Fruit fly (Drosophila melanogaster): Measurements from ENCODE around the gene ppk20.

Gene ppk20

DNA sequence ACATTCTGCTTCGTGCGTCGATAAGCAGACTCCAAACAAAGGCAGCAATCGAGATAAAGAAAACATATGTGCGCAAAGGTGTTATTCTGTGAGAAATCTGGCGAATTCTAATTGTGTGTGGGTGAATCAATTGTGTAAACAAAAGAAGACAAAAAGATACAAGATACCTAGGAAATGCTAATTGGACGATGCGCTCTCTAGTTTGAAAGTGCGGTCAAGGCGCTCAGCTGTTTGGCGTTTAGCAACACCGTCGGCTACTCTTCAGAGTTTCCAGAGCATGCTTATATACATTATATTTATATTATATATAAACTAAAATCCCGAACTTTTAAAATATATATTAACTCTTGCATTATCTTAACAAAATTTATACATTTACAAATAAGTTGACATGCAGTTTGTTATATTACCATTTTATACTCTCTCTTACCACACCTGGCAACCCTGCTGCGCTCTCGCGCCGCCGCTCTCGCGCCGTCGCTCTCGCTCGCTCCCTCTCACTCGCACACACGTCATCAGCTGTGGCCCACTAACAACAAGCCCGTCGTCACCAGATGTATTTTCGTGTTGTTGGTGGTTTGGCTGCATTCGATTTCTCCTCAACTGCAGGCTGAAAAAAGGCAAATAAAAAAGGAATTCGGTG, 50.0 kb downstream of the ppk20 start, which contains the start of gene CG1907:
TSS of gene CG1907 (plus strand) at position 551 of the 643 bp plus-strand sequence.
- TF ChIP-seq D1 (tag; optimal IDR thresholded peaks at IDR 0.05) (peak; percentile 88), CG32121 (GFP tag; IDR thresholded peaks at IDR 0.05) (peak; percentile 98), Snoo (tag; optimal IDR thresholded peaks at IDR 0.05) (peak; percentile 98), gl (tag; optimal IDR thresholded peaks at IDR 0.05) (peak; percentile 91), fd96Ca (GFP tag; IDR thresholded peaks at IDR 0.05) (peak; percentile 98), CG13204 (GFP tag; optimal IDR thresholded peaks at IDR 0.05) (peak; percentile 91), CG14655 (GFP tag; optimal IDR thresholded peaks at IDR 0.05) (peak; percentile 98), CG17806 (tag; optimal IDR thresholded peaks at IDR 0.05) (peak; percentile 97), CG12605 (GFP tag; IDR thresholded peaks at IDR 0.05) (peak; percentile 97), CG8301 (tag; optimal IDR thresholded peaks at IDR 0.05) (peak; percentile 96), Ets98B (GFP tag; IDR thresholded peaks at IDR 0.05) (peak; percentile 99), rn (GFP tag; IDR thresholded peaks at IDR 0.05) (peak; percentile 97), CG34367 (tag; optimal IDR thresholded peaks at IDR 0.05) (peak; percentile 92), Pif1B (GFP tag; optimal IDR thresholded peaks at IDR 0.05) (peak; percentile 95), CG8159 (tag; optimal IDR thresholded peaks at IDR 0.05) (peak; percentile 98), CG10348 (GFP tag; IDR thresholded peaks at IDR 0.05) (peak; percentile 89), CG15710 (tag; optimal IDR thresholded peaks at IDR 0.05) (peak; percentile 97), Pif1A (GFP tag; optimal IDR thresholded peaks at IDR 0.05) (peak; percentile 91), EcR (GFP tag; optimal IDR thresholded peaks at IDR 0.05) (peak; percentile 58), CG4496 (GFP tag; IDR thresholded peaks at IDR 0.05) (peak; percentile 98), CG9948 (tag; optimal IDR thresholded peaks at IDR 0.05) (peak; percentile 96)

DNA sequence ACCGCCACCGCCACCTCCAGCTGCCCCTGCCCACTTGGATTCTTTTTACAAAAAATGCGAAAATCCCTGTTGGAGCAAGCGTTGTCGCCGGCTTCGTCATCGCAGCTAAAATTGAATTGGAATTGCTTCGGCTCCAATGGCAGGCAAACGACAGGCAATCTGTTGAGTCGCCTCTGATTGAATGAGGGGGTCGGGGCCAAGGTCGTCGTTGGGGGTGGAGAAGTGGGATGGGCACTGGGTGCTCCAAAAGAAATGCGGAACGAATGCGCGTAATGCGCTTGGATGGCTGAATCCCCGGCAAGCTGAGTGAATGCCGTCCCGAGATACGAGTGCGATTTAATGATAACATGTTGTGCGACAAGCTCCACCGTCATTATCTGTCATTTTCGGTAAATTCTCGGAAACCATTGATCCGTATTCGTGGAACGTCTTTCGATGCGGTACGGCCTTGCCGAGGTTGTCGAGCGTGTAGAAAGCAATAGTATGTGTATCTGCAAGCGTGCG, 50.9 kb downstream of the ppk20 start:
- TF ChIP-seq CG8159 (tag; optimal IDR thresholded peaks at IDR 0.05) (no peak), CG32121 (GFP tag; IDR thresholded peaks at IDR 0.05) (no peak), D1 (tag; optimal IDR thresholded peaks at IDR 0.05) (no peak), rn (GFP tag; IDR thresholded peaks at IDR 0.05) (no peak), CG15710 (tag; optimal IDR thresholded peaks at IDR 0.05) (no peak), EcR (GFP tag; optimal IDR thresholded peaks at IDR 0.05) (no peak), CG10348 (GFP tag; IDR thresholded peaks at IDR 0.05) (no peak), Snoo (tag; optimal IDR thresholded peaks at IDR 0.05) (no peak), CG8301 (tag; optimal IDR thresholded peaks at IDR 0.05) (no peak), Pif1B (GFP tag; optimal IDR thresholded peaks at IDR 0.05) (no peak), CG12605 (GFP tag; IDR thresholded peaks at IDR 0.05) (no peak), CG13204 (GFP tag; optimal IDR thresholded peaks at IDR 0.05) (no peak), Ets98B (GFP tag; IDR thresholded peaks at IDR 0.05) (no peak), CG34367 (tag; optimal IDR thresholded peaks at IDR 0.05) (no peak), CG17806 (tag; optimal IDR thresholded peaks at IDR 0.05) (no peak), gl (tag; optimal IDR thresholded peaks at IDR 0.05) (no peak), CG9948 (tag; optimal IDR thresholded peaks at IDR 0.05) (no peak), fd96Ca (GFP tag; IDR thresholded peaks at IDR 0.05) (no peak)

dm6 chr3R:29617197-29617596, 51.5 kb downstream of the ppk20 start:
- TF ChIP-seq CG8159 (tag; optimal IDR thresholded peaks at IDR 0.05) (peak; percentile 49), gl (tag; optimal IDR thresholded peaks at IDR 0.05) (no peak), Pif1B (GFP tag; optimal IDR thresholded peaks at IDR 0.05) (no peak), Snoo (tag; optimal IDR thresholded peaks at IDR 0.05) (peak; percentile 43), CG32121 (GFP tag; IDR thresholded peaks at IDR 0.05) (peak; percentile 16; the same call in 1 of the 2 replicates), CG12605 (GFP tag; IDR thresholded peaks at IDR 0.05) (peak; percentile 25; the same call in 1 of the 2 replicates), CG10348 (GFP tag; IDR thresholded peaks at IDR 0.05) (no peak), CG9948 (tag; optimal IDR thresholded peaks at IDR 0.05) (peak; percentile 27), CG34367 (tag; optimal IDR thresholded peaks at IDR 0.05) (peak; percentile 33), CG4496 (GFP tag; IDR thresholded peaks at IDR 0.05) (peak; percentile 51; the same call in 1 of the 3 replicates), CG17806 (tag; optimal IDR thresholded peaks at IDR 0.05) (peak; percentile 42), Pif1A (GFP tag; optimal IDR thresholded peaks at IDR 0.05) (peak; percentile 22), EcR (GFP tag; optimal IDR thresholded peaks at IDR 0.05) (no peak), CG8301 (tag; optimal IDR thresholded peaks at IDR 0.05) (peak; percentile 1), CG14655 (GFP tag; optimal IDR thresholded peaks at IDR 0.05) (peak; percentile 16), CG13204 (GFP tag; optimal IDR thresholded peaks at IDR 0.05) (no peak), Ets98B (GFP tag; IDR thresholded peaks at IDR 0.05) (peak; percentile 33; the same call in 1 of the 2 replicates), CG15710 (tag; optimal IDR thresholded peaks at IDR 0.05) (peak; percentile 57), fd96Ca (GFP tag; IDR thresholded peaks at IDR 0.05) (no peak), D1 (tag; optimal IDR thresholded peaks at IDR 0.05) (no peak), rn (GFP tag; IDR thresholded peaks at IDR 0.05) (peak; percentile 25; the same call in 1 of the 2 replicates)
